Fruit fly (Drosophila melanogaster): ENCODE measurements around the gene CG11583.

CG11583 gene

DNA sequence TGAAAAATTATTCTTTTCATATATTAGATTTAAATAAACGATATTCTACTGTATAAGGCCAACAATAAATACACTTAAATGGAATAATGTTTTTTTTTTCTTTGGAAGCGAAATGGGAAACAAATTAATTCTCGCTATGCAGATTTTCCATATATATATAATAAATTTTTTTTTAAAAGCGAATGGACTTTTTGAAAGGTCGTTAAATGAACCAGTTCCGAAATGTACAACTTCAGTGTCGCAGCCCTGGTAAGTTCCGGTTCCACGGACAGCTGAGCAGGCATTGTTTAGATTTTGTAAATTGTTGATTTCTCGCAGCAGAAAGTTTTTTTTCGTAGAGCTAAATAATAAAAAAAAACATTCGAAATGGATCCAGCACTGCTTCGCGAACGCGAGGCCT lies 4.2 kb upstream of the CG11583 start, which contains the start of gene TfIIEbeta (continued):
- TF ChIP-seq CG4854 (GFP tag; optimal IDR thresholded peaks at IDR 0.05) (no peak), ranshi (GFP tag; IDR thresholded peaks at IDR 0.05) (no peak), wdn (GFP tag; IDR thresholded peaks at IDR 0.05) (no peak), CG17385 (GFP tag; optimal IDR thresholded peaks at IDR 0.05) (no peak), D19A (tag; optimal IDR thresholded peaks at IDR 0.05) (peak; percentile 96), trh (GFP tag; optimal IDR thresholded peaks at IDR 0.05) (no peak), Trl (optimal IDR thresholded peaks at IDR 0.05) (no peak), Trl (GFP tag; optimal IDR thresholded peaks at IDR 0.05) (no peak), Med (GFP tag) (peak; percentile 59), schlank (tag; optimal IDR thresholded peaks at IDR 0.05) (no peak), bigmax (GFP tag; optimal IDR thresholded peaks at IDR 0.05) (no peak), pfk (GFP tag; optimal IDR thresholded peaks at IDR 0.05) (no peak), Hsf (GFP tag; optimal IDR thresholded peaks at IDR 0.05) (no peak), vfl (GFP tag; optimal IDR thresholded peaks at IDR 0.05) (no peak), CG11085 (GFP tag; IDR thresholded peaks at IDR 0.05) (no peak), Bdp1 (GFP tag; optimal IDR thresholded peaks at IDR 0.05) (no peak), peb (GFP tag; IDR thresholded peaks at IDR 0.05) (no peak), ash1 (GFP tag; optimal IDR thresholded peaks at IDR 0.05) (no peak), row (GFP tag; IDR thresholded peaks at IDR 0.05) (peak; percentile 82), CG31388 (GFP tag; optimal IDR thresholded peaks at IDR 0.05) (no peak), CG2120 (GFP tag; optimal IDR thresholded peaks at IDR 0.05) (peak; percentile 38), CG32767 (GFP tag; IDR thresholded peaks at IDR 0.05) (no peak), al (GFP tag; IDR thresholded peaks at IDR 0.05) (no peak), rib (GFP tag; IDR thresholded peaks at IDR 0.05) (no peak), CG15514 (GFP tag; optimal IDR thresholded peaks at IDR 0.05) (peak; percentile 100), C15 (GFP tag; IDR thresholded peaks at IDR 0.05) (no peak), Fer1 (GFP tag; optimal IDR thresholded peaks at IDR 0.05) (peak; percentile 15), Gug (GFP tag; IDR thresholded peaks at IDR 0.05) (no peak), zen (tag; optimal IDR thresholded peaks at IDR 0.05) (no peak), D19B (GFP tag; optimal IDR thresholded peaks at IDR 0.05) (no peak), CG10274 (GFP tag; optimal IDR thresholded peaks at IDR 0.05) (no peak), CG2712 (tag; optimal IDR thresholded peaks at IDR 0.05) (peak; percentile 32), CoRest (tag; optimal IDR thresholded peaks at IDR 0.05) (peak; percentile 42), aop (GFP tag; IDR thresholded peaks at IDR 0.05) (no peak), wek (GFP tag; optimal IDR thresholded peaks at IDR 0.05) (no peak), pb (GFP tag; optimal IDR thresholded peaks at IDR 0.05) (no peak), run (tag; optimal IDR thresholded peaks at IDR 0.05) (no peak), chn (GFP tag; optimal IDR thresholded peaks at IDR 0.05) (no peak), CG11723 (GFP tag; optimal IDR thresholded peaks at IDR 0.05) (no peak), en (GFP tag; optimal IDR thresholded peaks at IDR 0.05) (no peak), Awh (GFP tag; IDR thresholded peaks at IDR 0.05) (no peak), Xrp1 (GFP tag; IDR thresholded peaks at IDR 0.05) (peak; percentile 52; the same call in 1 of the 2 replicates), CG8359 (GFP tag; optimal IDR thresholded peaks at IDR 0.05; ENCODE audit: borderline replicate concordance) (no peak), CG30020 (tag; optimal IDR thresholded peaks at IDR 0.05) (peak; percentile 4), CG12236 (GFP tag; optimal IDR thresholded peaks at IDR 0.05) (no peak), toy (GFP tag; IDR thresholded peaks at IDR 0.05) (no peak), CG12155 (GFP tag; optimal IDR thresholded peaks at IDR 0.05) (no peak), p53 (GFP tag; optimal IDR thresholded peaks at IDR 0.05) (no peak), CG15011 (GFP tag; optimal IDR thresholded peaks at IDR 0.05) (no peak), croc (GFP tag; conservative IDR thresholded peaks at IDR 0.05) (no peak), CG3065 (GFP tag; optimal IDR thresholded peaks at IDR 0.05) (no peak), CG9817 (tag; optimal IDR thresholded peaks at IDR 0.05) (no peak), bbx (GFP tag; IDR thresholded peaks at IDR 0.05; ENCODE audit: partially characterized antibody) (no peak)
